Fruit fly (Drosophila melanogaster) whole organism, embryonic: ENCODE data around the gene Gli.

Experiments
- Bgb ChIP-seq: fragments of 200-800 bp; sonication (Bioruptor generic); IDR thresholded peaks from 2 replicates; pipeline ENCODE4 v1.3.6; 2022; ENCODE audit warnings: missing biosample characterization, missing genetic modification characterization; ENCODE audit not compliant: partially characterized antibody
- CG1024 ChIP-seq: fragments of 200-800 bp; sonication (Bioruptor generic); IDR thresholded peaks from 2 replicates; pipeline ENCODE4 v1.3.6; 2022; ENCODE audit warnings: missing biosample characterization, missing genetic modification characterization
- CG11085 ChIP-seq: fragments of 200-800 bp; sonication (Bioruptor generic); IDR thresholded peaks from 2 replicates; pipeline ENCODE4 v1.3.6; 2022; ENCODE audit warnings: missing biosample characterization, missing genetic modification characterization
- CG12104 ChIP-seq: fragments of 200-800 bp; sonication (Bioruptor generic); optimal IDR thresholded peaks from 3 replicates; lab custom pipeline; 2016; ENCODE audit warnings: missing biosample characterization, missing genetic modification characterization
- CG13624 ChIP-seq: fragments of 200-800 bp; sonication (Bioruptor generic); optimal IDR thresholded peaks from 2 replicates; lab custom pipeline; 2016; ENCODE audit warnings: missing biosample characterization, missing genetic modification characterization
- CG14860 ChIP-seq: fragments of 200-800 bp; sonication (Bioruptor generic); IDR thresholded peaks from 3 replicates; pipeline ENCODE4 v1.3.6; 2022; ENCODE audit warnings: missing biosample characterization, missing genetic modification characterization; ENCODE audit not compliant: partially characterized antibody
- CG15011 ChIP-seq: fragments of 200-800 bp; sonication (Bioruptor generic); optimal IDR thresholded peaks from 3 replicates; lab custom pipeline; 2018; ENCODE audit warnings: missing biosample characterization, mild to moderate bottlenecking, missing genetic modification characterization
- CG1603 ChIP-seq: fragments of 200-800 bp; sonication (Bioruptor generic); optimal IDR thresholded peaks from 2 replicates; lab custom pipeline; 2019; ENCODE audit warnings: missing biosample characterization, mild to moderate bottlenecking, missing genetic modification characterization, moderate library complexity
- CG17186 ChIP-seq: fragments of 200-800 bp; sonication (Bioruptor generic); optimal IDR thresholded peaks from 3 replicates; lab custom pipeline; 2017; ENCODE audit warnings: missing biosample characterization, missing genetic modification reagents, missing genetic modification characterization
- CG2129 ChIP-seq: fragments of 200-800 bp; sonication (Bioruptor generic); IDR thresholded peaks from 2 replicates; pipeline ENCODE4 v1.3.6; 2022; ENCODE audit warnings: missing biosample characterization, missing genetic modification characterization; ENCODE audit not compliant: partially characterized antibody
- CG2678 ChIP-seq: fragments of 200-800 bp; sonication (Bioruptor generic); optimal IDR thresholded peaks from 3 replicates; lab custom pipeline; 2019; ENCODE audit warnings: missing biosample characterization, mild to moderate bottlenecking, missing genetic modification characterization, moderate library complexity
- CG31224 ChIP-seq: fragments of 200-800 bp; sonication (Bioruptor generic); IDR thresholded peaks from 2 replicates; pipeline ENCODE4 v1.3.6; 2022; ENCODE audit warnings: missing biosample characterization, missing genetic modification characterization
- CG34224 ChIP-seq: fragments of 200-800 bp; sonication (Bioruptor generic); IDR thresholded peaks from 3 replicates; pipeline ENCODE4 v1.3.6; 2022; ENCODE audit warnings: missing biosample characterization, missing genetic modification characterization; ENCODE audit not compliant: partially characterized antibody
- CG4360 ChIP-seq: fragments of 200-800 bp; sonication (Bioruptor generic); IDR thresholded peaks from 2 replicates; pipeline ENCODE4 v1.3.6; 2022; ENCODE audit warnings: missing biosample characterization, missing genetic modification characterization
- CG4730 ChIP-seq: fragments of 200-800 bp; sonication (Bioruptor generic); IDR thresholded peaks from 2 replicates; pipeline ENCODE4 v1.3.6; 2022; ENCODE audit warnings: missing biosample characterization, missing genetic modification characterization
- CG4854 ChIP-seq: fragments of 200-800 bp; sonication (Bioruptor generic); optimal IDR thresholded peaks from 2 replicates; lab custom pipeline; 2016; ENCODE audit warnings: missing biosample characterization, missing genetic modification characterization, inconsistent platforms
- CG6175 ChIP-seq: fragments of 200-800 bp; sonication (Bioruptor generic); IDR thresholded peaks from 3 replicates; pipeline ENCODE4 v1.3.6; 2022; ENCODE audit warnings: missing biosample characterization, missing genetic modification characterization
- CG8290 ChIP-seq, 3 experiments: fragments of 200-800 bp; sonication (Bioruptor generic); optimal IDR thresholded peaks; 2 replicates each; lab custom pipeline; 2016 to 2019; ENCODE audit warnings: missing biosample characterization in 3 of 3, missing genetic modification characterization in 3 of 3, mild to moderate bottlenecking in 2 of 3, moderate library complexity in 1 of 3
- CG8359 ChIP-seq: fragments of 200-800 bp; sonication (Bioruptor generic); optimal IDR thresholded peaks from 2 replicates; lab custom pipeline; 2017; ENCODE audit warnings: missing biosample characterization, mild to moderate bottlenecking, missing genetic modification characterization, borderline replicate concordance
- CG9609 ChIP-seq: fragments of 200-800 bp; sonication (Bioruptor generic); optimal IDR thresholded peaks from 3 replicates; lab custom pipeline; 2016; ENCODE audit warnings: missing biosample characterization, missing genetic modification characterization
- Dip3 ChIP-seq: fragments of 200-800 bp; sonication (Bioruptor generic); optimal IDR thresholded peaks from 3 replicates; lab custom pipeline; 2016; ENCODE audit warnings: missing biosample characterization, missing genetic modification characterization
- Doc3 ChIP-seq: fragments of 200-800 bp; sonication (Bioruptor generic); IDR thresholded peaks from 3 replicates; pipeline ENCODE4 v1.3.6; 2022; ENCODE audit warnings: missing biosample characterization, missing genetic modification characterization; ENCODE audit not compliant: partially characterized antibody
- HmgD ChIP-seq: fragments of 200-800 bp; sonication (Bioruptor generic); optimal IDR thresholded peaks from 3 replicates; lab custom pipeline; 2016; ENCODE audit warnings: missing biosample characterization, missing genetic modification characterization
- MBD-R2 ChIP-seq: fragments of 200-800 bp; sonication (Bioruptor generic); IDR thresholded peaks from 2 replicates; pipeline ENCODE4 v1.3.6; 2022; ENCODE audit warnings: missing biosample characterization, missing genetic modification characterization
- Med ChIP-seq: fragments of 200-800 bp; sonication (Bioruptor generic); peaks from one replicate; lab custom pipeline; 2016; ENCODE audit warnings: missing biosample characterization, missing genetic modification characterization, mild to moderate bottlenecking, inconsistent platforms, moderate library complexity
- Mes4 ChIP-seq: fragments of 200-800 bp; sonication (Bioruptor generic); optimal IDR thresholded peaks from 2 replicates; lab custom pipeline; 2016; ENCODE audit warnings: missing biosample characterization, missing genetic modification characterization
- Myb ChIP-seq: fragments of 200-800 bp; sonication (Bioruptor generic); optimal IDR thresholded peaks from 2 replicates; lab custom pipeline; 2016; ENCODE audit warnings: missing biosample characterization, missing genetic modification characterization
- Optix ChIP-seq: fragments of 200-800 bp; sonication (Bioruptor generic); IDR thresholded peaks from 3 replicates; pipeline ENCODE4 v1.3.6; 2022; ENCODE audit warnings: missing biosample characterization, missing genetic modification characterization
- Pdp1 ChIP-seq, 2 experiments: fragments of 200-800 bp; sonication (Bioruptor generic); optimal IDR thresholded peaks; 3 replicates each; lab custom pipeline; 2016; ENCODE audit warnings: missing biosample characterization in 2 of 2, missing genetic modification characterization in 2 of 2, mild to moderate bottlenecking in 1 of 2, moderate library complexity in 1 of 2
- ara ChIP-seq: fragments of 200-800 bp; sonication (Bioruptor generic); IDR thresholded peaks from 2 replicates; pipeline ENCODE4 v1.3.6; 2022; ENCODE audit warnings: missing biosample characterization, missing genetic modification characterization
- bigmax ChIP-seq: fragments of 200-800 bp; sonication (Bioruptor generic); optimal IDR thresholded peaks from 2 replicates; lab custom pipeline; 2018; ENCODE audit warnings: missing biosample characterization, mild to moderate bottlenecking, missing genetic modification characterization
- ci ChIP-seq: fragments of 200-800 bp; sonication (Bioruptor generic); IDR thresholded peaks from 3 replicates; pipeline ENCODE4 v1.3.6; 2022; ENCODE audit warnings: missing biosample characterization, missing genetic modification characterization
- crp ChIP-seq, 2 experiments: fragments of 200-800 bp; sonication (Bioruptor generic); optimal IDR thresholded peaks; 2 replicates in 1 of 2; 3 replicates in 1 of 2; lab custom pipeline; 2017; ENCODE audit warnings: missing biosample characterization in 2 of 2, missing genetic modification characterization in 2 of 2, mild to moderate bottlenecking in 1 of 2, moderate library complexity in 1 of 2
- dpn ChIP-seq, 2 experiments: fragments of 200-800 bp; sonication (Bioruptor generic); optimal IDR thresholded peaks; 3 replicates each; lab custom pipeline; 2016; ENCODE audit warnings: missing biosample characterization in 2 of 2, missing genetic modification characterization in 2 of 2
- dysf ChIP-seq: fragments of 200-800 bp; sonication (Bioruptor generic); IDR thresholded peaks from 3 replicates; pipeline ENCODE4 v1.3.6; 2022; ENCODE audit warnings: missing biosample characterization, missing genetic modification characterization
- gsb-n ChIP-seq: fragments of 200-800 bp; sonication (Bioruptor generic); optimal IDR thresholded peaks from 3 replicates; lab custom pipeline; 2018; ENCODE audit warnings: missing biosample characterization, mild to moderate bottlenecking, missing genetic modification characterization
- hbn ChIP-seq: fragments of 200-800 bp; sonication (Bioruptor generic); IDR thresholded peaks from 2 replicates; pipeline ENCODE4 v1.3.6; 2022; ENCODE audit warnings: missing biosample characterization, missing genetic modification characterization; ENCODE audit not compliant: partially characterized antibody
- insv ChIP-seq, 2 experiments: fragments of 200-800 bp; sonication (Bioruptor generic); optimal IDR thresholded peaks; 3 replicates each; lab custom pipeline; 2016 to 2018; ENCODE audit warnings: missing biosample characterization in 2 of 2, missing genetic modification characterization in 2 of 2
- lilli ChIP-seq: fragments of 200-800 bp; sonication (Bioruptor generic); optimal IDR thresholded peaks from 3 replicates; lab custom pipeline; 2016; ENCODE audit warnings: missing biosample characterization, missing genetic modification characterization
- mld ChIP-seq: fragments of 200-800 bp; sonication (Bioruptor generic); IDR thresholded peaks from 3 replicates; pipeline ENCODE4 v1.3.6; 2022; ENCODE audit warnings: missing biosample characterization, missing genetic modification characterization; ENCODE audit not compliant: partially characterized antibody
- odd ChIP-seq: fragments of 200-800 bp; sonication (Bioruptor generic); optimal IDR thresholded peaks from 2 replicates; lab custom pipeline; 2017; ENCODE audit warnings: missing biosample characterization, mild to moderate bottlenecking, missing genetic modification characterization
- otp ChIP-seq: fragments of 200-800 bp; sonication (Bioruptor generic); IDR thresholded peaks from 3 replicates; pipeline ENCODE4, ENCODE4 v1.3.6; 2022; ENCODE audit warnings: missing biosample characterization, missing genetic modification characterization
- phol ChIP-seq: fragments of 200-800 bp; sonication (Bioruptor generic); optimal IDR thresholded peaks from 3 replicates; lab custom pipeline; 2018; ENCODE audit warnings: missing biosample characterization, mild to moderate bottlenecking, missing genetic modification characterization, moderate library complexity
- repo ChIP-seq: fragments of 200-800 bp; sonication (Bioruptor generic); optimal IDR thresholded peaks from 2 replicates; lab custom pipeline; 2016; ENCODE audit warnings: missing biosample characterization, missing genetic modification characterization
- scrt ChIP-seq: fragments of 200-800 bp; sonication (Bioruptor generic); optimal IDR thresholded peaks from 2 replicates; lab custom pipeline; 2018; ENCODE audit warnings: missing biosample characterization, mild to moderate bottlenecking, missing genetic modification characterization, moderate library complexity
- sob ChIP-seq: fragments of 200-800 bp; sonication (Bioruptor generic); IDR thresholded peaks from 2 replicates; pipeline ENCODE4 v1.3.6; 2022; ENCODE audit warnings: missing biosample characterization, missing genetic modification characterization
- tna ChIP-seq: fragments of 200-800 bp; sonication (Bioruptor generic); IDR thresholded peaks from 2 replicates; pipeline ENCODE4 v1.3.6; 2022; ENCODE audit warnings: missing biosample characterization, missing genetic modification characterization; ENCODE audit not compliant: partially characterized antibody
- unc-4 ChIP-seq: fragments of 200-800 bp; sonication (Bioruptor generic); IDR thresholded peaks from 2 replicates; pipeline ENCODE4 v1.3.6; 2022; ENCODE audit warnings: missing biosample characterization, missing genetic modification characterization; ENCODE audit not compliant: partially characterized antibody
- zen2 ChIP-seq: fragments of 200-800 bp; sonication (Bioruptor generic); IDR thresholded peaks from 3 replicates; pipeline ENCODE4 v1.3.6; 2022; ENCODE audit warnings: missing biosample characterization, missing genetic modification characterization; ENCODE audit not compliant: partially characterized antibody

Gene Gli

DNA sequence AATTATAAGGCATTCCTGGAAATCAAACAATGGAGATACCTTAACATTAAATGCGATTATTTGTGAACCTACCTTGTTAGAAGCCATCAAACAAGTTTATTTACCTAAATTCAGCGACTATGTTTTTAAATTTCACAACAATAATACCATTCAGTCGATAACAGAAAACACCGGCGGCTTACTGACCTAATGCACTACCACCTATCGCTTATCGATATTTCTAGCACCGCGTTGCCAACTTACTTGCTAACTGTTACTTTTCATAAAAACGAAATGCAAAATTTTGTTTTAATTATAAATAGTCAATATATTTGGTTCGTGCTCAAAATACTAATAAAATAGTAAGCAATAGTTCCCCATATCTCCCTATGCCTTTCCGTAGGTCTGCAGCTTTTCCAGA lies 8.4 kb upstream of the Gli start, which contains the start of gene Ku80 (continued):
- TF ChIP-seq CG2129 (GFP tag; lab: Robert Waterston, UW) (peak; percentile 24; the same call in 1 of the 2 replicates), CG12104 (GFP tag; lab: Kevin White, UChicago) (no peak), Myb (GFP tag; lab: Kevin White, UChicago) (peak; percentile 94), hbn (GFP tag; lab: Robert Waterston, UW) (peak; percentile 64), CG9609 (GFP tag; lab: Kevin White, UChicago) (no peak), CG4360 (GFP tag; lab: Robert Waterston, UW) (no peak), otp (GFP tag; lab: Robert Waterston, UW) (no peak), CG17186 (GFP tag; lab: Kevin White, UChicago) (no peak), dysf (GFP tag; lab: Robert Waterston, UW) (no peak), CG4730 (GFP tag; lab: Robert Waterston, UW) (no peak), tna (GFP tag; lab: Robert Waterston, UW) (no peak; the same call in 1 of the 2 replicates), CG4854 (GFP tag; lab: Kevin White, UChicago) (peak; percentile 91), gsb-n (tag; lab: Kevin White, UChicago) (no peak), Med (GFP tag; lab: Kevin White, UChicago) (no peak), zen2 (GFP tag; lab: Robert Waterston, UW) (peak; percentile 47; the same call in 1 of the 3 replicates), CG15011 (GFP tag; lab: Kevin White, UChicago) (no peak), CG14860 (GFP tag; lab: Robert Waterston, UW) (peak; percentile 72), HmgD (GFP tag; lab: Kevin White, UChicago) (no peak), odd (GFP tag; lab: Kevin White, UChicago) (no peak), CG13624 (no peak), Bgb (peak; percentile 72), sob (GFP tag; lab: Robert Waterston, UW) (no peak), Doc3 (GFP tag; lab: Robert Waterston, UW) (peak; percentile 47; the same call in 1 of the 3 replicates), scrt (no peak), Pdp1 (GFP tag; optimal IDR thresholded peaks at IDR 0.05; lab: Kevin White, UChicago) (no peak), CG31224 (no peak), CG11085 (GFP tag; lab: Robert Waterston, UW) (no peak), CG8290 (GFP tag; optimal IDR thresholded peaks at IDR 0.05; lab: Kevin White, UChicago) (no peak), CG8290 (tag; optimal IDR thresholded peaks at IDR 0.05; lab: Kevin White, UChicago) (no peak), phol (tag; lab: Kevin White, UChicago) (peak; percentile 22), CG1024 (no peak), lilli (GFP tag; lab: Kevin White, UChicago) (no peak), Dip3 (GFP tag; lab: Kevin White, UChicago) (no peak), CG1603 (peak; percentile 51), insv (GFP tag; optimal IDR thresholded peaks at IDR 0.05; lab: Kevin White, UChicago) (no peak), crp (GFP tag; optimal IDR thresholded peaks at IDR 0.05; lab: Kevin White, UChicago) (peak in 1 of 2 experiments; percentile 29), Optix (GFP tag; lab: Robert Waterston, UW) (no peak), dpn (GFP tag; optimal IDR thresholded peaks at IDR 0.05; lab: Kevin White, UChicago) (no peak), CG6175 (GFP tag; lab: Robert Waterston, UW) (no peak), MBD-R2 (GFP tag; lab: Robert Waterston, UW) (peak; percentile 64), repo (GFP tag; lab: Kevin White, UChicago) (no peak), CG34224 (GFP tag; lab: Robert Waterston, UW) (peak; percentile 65; the same call in 1 of the 3 replicates), Mes4 (GFP tag; lab: Kevin White, UChicago) (no peak), ci (GFP tag; lab: Robert Waterston, UW) (no peak), unc-4 (GFP tag; lab: Robert Waterston, UW) (peak; percentile 59; the same call in 1 of the 2 replicates), mld (GFP tag; lab: Robert Waterston, UW) (peak; percentile 54; the same call in 1 of the 3 replicates), CG8359 (GFP tag; lab: Kevin White, UChicago) (no peak), bigmax (GFP tag; lab: Kevin White, UChicago) (no peak), CG2678 (tag; lab: Kevin White, UChicago) (no peak), ara (GFP tag; lab: Robert Waterston, UW) (no peak)
